Worm (Caenorhabditis elegans) whole organism, L1 larva: ENCODE measurements around the gene C37C3.2.

Experiments
- Y116A8C.19 ChIP-seq: sonication (generic microtip); optimal IDR thresholded peaks from 2 replicates; lab custom pipeline; 2016; ENCODE audit warnings: missing compliant biosample characterization, missing genetic modification characterization, borderline replicate concordance
- ama-1 ChIP-seq: fragments of 150-350 bp; optimal IDR thresholded peaks from 2 replicates; lab custom pipeline; 2014
- dpl-1 ChIP-seq, 3 experiments: fragments of 150-350 bp in 2 of 3; sonication (generic microtip) in 1 of 3; optimal IDR thresholded peaks; 2 replicates each; lab custom pipeline; 2014 to 2017; ENCODE audit warnings: missing biosample characterization in 3 of 3, missing genetic modification characterization in 3 of 3, missing genetic modification reagents in 3 of 3
- fkh-8 ChIP-seq: sonication (generic microtip); optimal IDR thresholded peaks from 2 replicates; lab custom pipeline; 2016; ENCODE audit warnings: mild to moderate bottlenecking, missing genetic modification characterization, missing compliant biosample characterization
- fos-1 ChIP-seq: fragments of 150-350 bp; optimal IDR thresholded peaks from 2 replicates; lab custom pipeline; 2014; ENCODE audit warnings: missing biosample characterization, missing genetic modification characterization
- nhr-19 ChIP-seq: fragments of 200-800 bp; sonication (Bioruptor generic); conservative IDR thresholded peaks from 2 replicates; pipeline ENCODE4 v1.3.6; 2022; ENCODE audit warnings: missing genetic modification characterization, missing compliant biosample characterization
- pag-3 ChIP-seq: sonication (generic microtip); optimal IDR thresholded peaks from 2 replicates; lab custom pipeline; 2017; ENCODE audit warnings: missing genetic modification characterization, mild to moderate bottlenecking, missing compliant biosample characterization, antibody characterized with exemption, borderline replicate concordance; ENCODE audit not compliant: insufficient read depth
- tbx-2 ChIP-seq: sonication (generic microtip); optimal IDR thresholded peaks from 2 replicates; lab custom pipeline; 2016; ENCODE audit warnings: missing genetic modification characterization, missing compliant biosample characterization
- unc-62 ChIP-seq: fragments of 150-350 bp; optimal IDR thresholded peaks from 2 replicates; lab custom pipeline; 2014; ENCODE audit warnings: missing biosample characterization, missing genetic modification reagents, missing genetic modification characterization
- unc-86 ChIP-seq: sonication (generic microtip); optimal IDR thresholded peaks from 2 replicates; lab custom pipeline; 2016; ENCODE audit warnings: missing genetic modification characterization, missing compliant biosample characterization
- vab-15 ChIP-seq: sonication (generic microtip); optimal IDR thresholded peaks from 2 replicates; lab custom pipeline; 2017; ENCODE audit warnings: missing genotype, mild to moderate bottlenecking, missing genetic modification characterization, missing compliant biosample characterization
- ztf-4 ChIP-seq: fragments of 150-350 bp; optimal IDR thresholded peaks from 2 replicates; lab custom pipeline; 2014; ENCODE audit warnings: missing biosample characterization, missing genetic modification characterization

- TF ChIP-seq vab-15, result no peak
- no peak for TF ChIP-seq unc-86 (tag; lab: Kevin White, UChicago)
- TF ChIP-seq Y116A8C.19 (tag; lab: Kevin White, UChicago), result no peak
- no peak for TF ChIP-seq ama-1 (lab: Kevin White, UChicago)
- no peak for TF ChIP-seq ztf-4 (tag; lab: Kevin White, UChicago)
- no peak for TF ChIP-seq pag-3 (tag; lab: Kevin White, UChicago)
- TF ChIP-seq dpl-1 (GFP tag; optimal IDR thresholded peaks at IDR 0.05; lab: Kevin White, UChicago), result no peak
- no peak for TF ChIP-seq fkh-8 (tag; lab: Kevin White, UChicago)
- no peak for TF ChIP-seq tbx-2 (tag; lab: Kevin White, UChicago)
- TF ChIP-seq unc-62 (GFP tag; lab: Kevin White, UChicago), result no peak
- no peak for TF ChIP-seq fos-1
- TF ChIP-seq nhr-19, result no peak
Measured at ce11 chrV:7876881-7877475, 21.2 kb downstream of the C37C3.2 start, which contains the start of gene F40A3.3.
